Worm (Caenorhabditis elegans) whole organism, L4 larva: ENCODE data around the gene B0361.3.

Source experiments
- T26A8.4 ChIP-seq: fragments of 200-800 bp; sonication (Bioruptor generic); IDR thresholded peaks from 2 replicates; pipeline ENCODE4 v1.3.6; 2022; ENCODE audit warnings: missing genetic modification characterization, missing compliant biosample characterization
- ceh-82 ChIP-seq: sonication (generic microtip); optimal IDR thresholded peaks from 2 replicates; lab custom pipeline; 2017; ENCODE audit warnings: missing biosample characterization, missing genetic modification characterization
- lin-13 ChIP-seq: fragments of 150-350 bp; optimal IDR thresholded peaks from 2 replicates; lab custom pipeline; 2014; ENCODE audit warnings: missing biosample characterization, missing genetic modification reagents, missing genetic modification characterization
- lsy-2 ChIP-seq, 2 experiments: fragments of 150-350 bp in 1 of 2; sonication (generic microtip) in 1 of 2; optimal IDR thresholded peaks; 2 replicates each; lab custom pipeline; 2014 to 2017; ENCODE audit warnings: missing biosample characterization in 2 of 2, missing genetic modification characterization in 2 of 2
- vab-7 ChIP-seq: fragments of 200-800 bp; sonication (Bioruptor generic); IDR thresholded peaks from 2 replicates; pipeline ENCODE4 v1.3.6; 2022; ENCODE audit warnings: missing genetic modification reagents, missing genetic modification characterization, missing compliant biosample characterization

DNA sequence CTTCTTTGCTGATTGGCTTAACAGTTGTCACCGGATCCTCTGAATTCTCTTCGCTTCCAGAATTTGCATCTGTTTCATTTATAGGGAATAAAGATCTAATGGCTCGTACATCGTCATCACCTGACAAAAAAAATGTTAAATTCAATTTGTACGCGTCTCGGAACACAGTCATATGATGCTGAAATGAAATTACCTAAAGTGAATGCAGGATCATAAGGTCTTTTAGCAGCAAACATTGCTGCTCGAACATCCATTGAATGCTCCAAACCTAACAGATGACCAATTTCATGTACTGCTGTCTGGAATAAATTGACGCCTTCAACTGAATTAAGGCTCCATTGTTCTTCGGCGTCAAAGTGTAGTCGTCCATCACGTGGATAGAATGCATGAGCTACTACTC is 34.9 kb upstream of the B0361.3 start:
- TF ChIP-seq vab-7 (no peak), ceh-82 (no peak), lin-13 (GFP tag; lab: Kevin White, UChicago) (no peak), T26A8.4 (GFP tag; lab: Robert Waterston, UW) (no peak), lsy-2 (tag; optimal IDR thresholded peaks at IDR 0.05; lab: Kevin White, UChicago) (no peak)
